Worm (Caenorhabditis elegans) whole organism, dauer: ENCODE data around the gene fbxb-16.
"Not testable (repeated sequence)": the region's sequence is repeated elsewhere in the genome, so short reads cannot be mapped to it uniquely, and the experiment has no call there.

Experiments
- unc-62 ChIP-seq: sonication (generic microtip); optimal IDR thresholded peaks from 2 replicates; lab custom pipeline; 2017; ENCODE audit warnings: missing biosample characterization, missing genetic modification reagents, missing genetic modification characterization

fbxb-16 gene

ce11 chrII:1662881-1663280 is 11.2 kb upstream of the fbxb-16 start, which contains the start of gene ZC204.14:
Gene ZC204.14 (minus strand): TSS chrII:1662949.
- no peak for TF ChIP-seq unc-62

DNA sequence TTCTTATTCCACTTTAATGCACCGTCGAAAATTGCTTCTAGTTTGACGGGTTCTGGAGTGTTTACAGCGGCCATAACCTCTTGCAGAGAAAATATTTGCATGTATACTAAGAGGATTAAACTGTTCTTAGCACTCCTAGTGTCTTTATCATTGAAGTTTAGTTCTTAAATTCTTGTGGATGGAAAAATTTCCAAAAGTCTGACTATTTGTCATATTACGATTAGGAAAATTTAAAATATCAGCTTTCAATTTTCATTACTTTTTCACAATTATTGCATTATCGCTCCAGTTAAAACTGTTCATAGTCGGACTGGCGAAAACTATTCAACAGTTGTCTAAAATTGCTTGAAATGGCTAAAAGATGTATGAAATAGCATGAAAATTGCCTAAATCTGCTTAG is 9.2 kb upstream of the fbxb-16 start, which contains the start of gene ZC204.13:
TSS of gene ZC204.13 (minus strand) at position 101 of the 400 bp plus-strand sequence.
- not testable (repeated sequence) for TF ChIP-seq unc-62

ce11 chrII:1657202-1657601 is 5.5 kb upstream of the fbxb-16 start, which contains the start of gene ZC204.12:
Gene ZC204.12 (minus strand): TSS chrII:1657302.
- TF ChIP-seq unc-62: no peak

DNA sequence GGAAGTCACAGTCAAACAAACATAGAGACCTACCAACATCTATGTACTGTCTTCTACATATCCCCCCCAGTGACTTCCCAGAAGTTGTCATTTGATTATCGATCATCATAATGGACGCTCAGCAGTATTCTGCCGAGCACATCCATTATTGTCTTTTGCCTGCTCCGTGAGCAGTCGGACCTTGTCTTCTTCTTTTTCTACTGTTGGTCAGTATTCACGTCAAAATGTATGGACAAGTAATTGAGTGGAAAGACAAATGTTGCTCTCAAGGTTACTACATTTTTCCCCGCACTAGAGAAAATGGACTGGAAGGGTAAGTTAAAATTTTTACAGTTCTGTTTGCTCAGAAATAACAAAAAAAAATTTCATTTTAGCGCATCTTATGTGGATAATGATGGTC is 3.2 kb upstream of the fbxb-16 start, which contains the start of gene btb-12:
TSS of gene btb-12 (plus strand) at position 301 of the 400 bp plus-strand sequence.
- no peak for TF ChIP-seq unc-62

DNA sequence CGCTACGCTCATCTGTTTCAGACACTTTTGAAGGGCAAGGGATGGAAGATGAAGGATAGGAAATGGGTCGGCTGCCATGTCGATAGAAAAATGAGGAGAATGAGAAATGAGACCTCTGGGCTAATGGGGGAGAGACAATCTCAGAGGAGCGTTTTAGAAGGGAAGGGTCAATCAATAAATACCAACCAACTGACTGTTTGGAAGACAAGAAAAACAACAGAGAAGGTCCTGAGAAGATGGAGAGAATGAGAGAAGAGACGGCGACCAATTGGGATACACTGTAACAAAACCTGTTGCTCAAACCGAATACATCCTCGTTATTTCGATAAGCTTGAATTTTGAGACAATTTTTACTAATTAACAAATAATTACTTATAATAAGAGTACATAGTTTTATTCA is 1.7 kb upstream of the fbxb-16 start, which contains the start of gene fbxb-15:
TSS of gene fbxb-15 (minus strand) at position 101 of the 400 bp plus-strand sequence.
- TF ChIP-seq unc-62: no peak

- no peak for TF ChIP-seq unc-62
Observed at ce11 chrII:1650502-1650901, 1.2 kb downstream of the fbxb-16 start, which contains the start of gene fbxb-20. Gene fbxb-20 (minus strand): TSS chrII:1650602.

ce11 chrII:1648768-1649167 is 2.9 kb downstream of the fbxb-16 start, which contains the start of gene fbxb-21:
Gene fbxb-21 (minus strand): TSS chrII:1648868.
- TF ChIP-seq unc-62: no peak

- no peak for TF ChIP-seq unc-62
Observed at ce11 chrII:1646199-1646598, 5.5 kb downstream of the fbxb-16 start, which contains the start of gene ZC204.17. Gene ZC204.17 (minus strand): TSS chrII:1646299.

DNA sequence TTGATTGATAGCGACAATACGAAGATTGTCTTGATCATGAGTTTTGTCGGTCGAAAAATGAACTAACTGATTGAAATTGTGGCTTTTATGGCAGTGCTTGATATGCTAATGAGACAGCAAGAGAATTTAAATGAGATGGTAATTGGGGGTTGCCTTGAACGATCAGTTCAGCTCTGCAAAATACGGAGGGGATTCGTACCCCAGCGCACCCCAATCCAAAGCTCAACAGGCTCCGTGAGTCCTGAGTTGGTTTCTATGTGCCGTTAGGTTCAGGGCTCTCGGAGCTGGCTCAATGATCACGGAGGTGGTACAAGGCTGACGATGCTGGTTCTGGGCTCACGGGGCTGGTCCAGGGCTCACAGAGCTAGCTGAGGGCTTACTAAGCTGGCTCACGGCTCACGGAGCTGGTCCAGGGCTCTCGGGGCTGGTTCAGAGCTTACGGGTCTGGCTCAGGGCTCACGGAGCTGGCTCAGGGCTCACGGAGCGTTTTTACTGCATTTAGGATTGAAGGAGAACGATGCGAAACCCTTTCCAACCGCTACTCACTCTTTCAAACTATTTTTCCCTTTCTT is 6.8 kb downstream of the fbxb-16 start, which contains the start of gene ZC204.6:
TSS of gene ZC204.6 (minus strand) at position 51 of the 572 bp plus-strand sequence.
- no peak for TF ChIP-seq unc-62

ce11 chrII:1640496-1640895 is 11.2 kb downstream of the fbxb-16 start, which contains the start of gene srh-72:
Gene srh-72 (minus strand): TSS chrII:1640596.
- TF ChIP-seq unc-62: no peak

DNA sequence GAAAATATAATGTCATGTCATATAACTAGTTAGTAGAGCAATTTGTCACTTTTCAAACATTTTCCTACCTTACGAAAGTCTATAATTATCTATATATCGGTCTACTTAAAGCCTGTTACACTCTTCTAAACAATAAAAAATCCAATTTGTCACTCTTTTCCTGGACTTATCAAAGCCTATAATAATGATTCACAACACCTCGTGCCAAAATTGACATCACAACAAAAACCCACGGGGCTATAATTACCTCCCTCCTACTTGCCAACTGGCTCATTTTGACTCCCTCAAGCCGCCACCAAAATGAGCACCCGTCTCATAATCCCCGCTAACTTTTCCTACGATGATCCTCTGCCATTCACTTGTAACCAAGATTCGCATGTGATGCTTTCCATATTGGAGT is 15.3 kb downstream of the fbxb-16 start, which contains the start of gene srg-20:
TSS of gene srg-20 (plus strand) at position 301 of the 400 bp plus-strand sequence.
- TF ChIP-seq unc-62: not testable (repeated sequence)

- no peak for TF ChIP-seq unc-62
Observed at ce11 chrII:1635969-1636368, 15.7 kb downstream of the fbxb-16 start.

ce11 chrII:1633490-1633889 is 18.2 kb downstream of the fbxb-16 start, which contains the start of gene C08E3.1:
Gene C08E3.1 (plus strand): TSS chrII:1633790.
- not testable (repeated sequence) for TF ChIP-seq unc-62

- TF ChIP-seq unc-62: not testable (repeated sequence)
Observed at ce11 chrII:1632216-1632615, 19.5 kb downstream of the fbxb-16 start, which contains the start of gene C08E3.13. Gene C08E3.13 (minus strand): TSS chrII:1632316.

- not testable (repeated sequence) for TF ChIP-seq unc-62
Observed at ce11 chrII:1627783-1628182, 23.9 kb downstream of the fbxb-16 start, which contains the start of gene C08E3.15. Gene C08E3.15 (minus strand): TSS chrII:1627883.

DNA sequence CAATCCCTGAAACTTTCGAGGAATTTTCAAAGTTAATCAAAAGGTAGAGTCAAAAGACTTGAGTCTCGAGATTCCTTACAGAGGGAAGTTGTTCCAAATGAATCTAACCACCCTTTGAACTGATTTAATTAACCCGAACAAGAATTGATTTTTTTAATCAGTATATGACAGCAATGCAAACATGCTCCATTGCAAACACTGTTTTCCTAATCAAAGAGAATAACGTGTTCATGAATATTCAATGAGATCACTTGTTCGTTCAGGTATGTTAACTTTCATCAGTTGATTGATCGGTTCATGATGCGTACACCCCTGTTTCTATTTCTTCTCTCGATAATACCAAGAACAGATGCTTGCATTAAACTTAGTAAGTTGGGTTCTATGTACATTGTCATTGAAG is 26.0 kb downstream of the fbxb-16 start, which contains the start of gene C08E3.14:
TSS of gene C08E3.14 (plus strand) at position 301 of the 400 bp plus-strand sequence.
- TF ChIP-seq unc-62: no peak

ce11 chrII:1624572-1624971 is 27.1 kb downstream of the fbxb-16 start, which contains the start of gene fbxa-160:
Gene fbxa-160 (minus strand): TSS chrII:1624672.
- TF ChIP-seq unc-62: no peak
